Worm (Caenorhabditis elegans) whole organism, L4 larva: ENCODE results near the gene fbxa-51.

Source experiments
- T20F7.1 ChIP-seq: fragments of 200-800 bp; sonication (Bioruptor generic); optimal IDR thresholded peaks from 2 replicates; lab custom pipeline; 2018; ENCODE audit warnings: mild to moderate bottlenecking, missing genetic modification characterization, missing compliant biosample characterization
- Y105C5A.15 ChIP-seq: fragments of 200-800 bp; sonication (Bioruptor generic); IDR thresholded peaks from 2 replicates; pipeline ENCODE4 v1.3.6; 2022; ENCODE audit warnings: missing genetic modification characterization, missing compliant biosample characterization
- ZK546.5 ChIP-seq, 2 experiments: sonication (generic microtip); optimal IDR thresholded peaks; 2 replicates each; lab custom pipeline; 2017; ENCODE audit warnings: missing biosample characterization in 2 of 2, missing genetic modification characterization in 2 of 2
- ama-1 ChIP-seq: fragments of 150-350 bp; optimal IDR thresholded peaks from 2 replicates; lab custom pipeline; 2014; ENCODE audit warnings: inconsistent platforms, mixed read lengths
- ceh-82 ChIP-seq: sonication (generic microtip); optimal IDR thresholded peaks from 2 replicates; lab custom pipeline; 2017; ENCODE audit warnings: missing biosample characterization, missing genetic modification characterization
- duxl-1 ChIP-seq: sonication (generic microtip); optimal IDR thresholded peaks from 2 replicates; lab custom pipeline; 2016; ENCODE audit warnings: mild to moderate bottlenecking, missing genetic modification characterization, moderate library complexity, missing compliant biosample characterization; ENCODE audit not compliant: poor library complexity
- mdl-1 ChIP-seq, 2 experiments: fragments of 150-350 bp in 1 of 2; sonication (generic microtip) in 1 of 2; optimal IDR thresholded peaks; 2 replicates each; lab custom pipeline; 2014 to 2017; ENCODE audit warnings: missing biosample characterization in 2 of 2, missing genetic modification characterization in 2 of 2
- mep-1 ChIP-seq: fragments of 150-350 bp; sonication (generic microtip); optimal IDR thresholded peaks from 3 replicates; lab custom pipeline; 2014; ENCODE audit warnings: missing biosample characterization, missing genetic modification characterization
- pqm-1 ChIP-seq: sonication (generic microtip); optimal IDR thresholded peaks from 2 replicates; lab custom pipeline; 2017; ENCODE audit warnings: missing biosample characterization, missing genetic modification characterization
- ztf-11 ChIP-seq: fragments of 150-350 bp; optimal IDR thresholded peaks from 2 replicates; lab custom pipeline; 2014; ENCODE audit warnings: missing biosample characterization, missing genetic modification characterization

DNA sequence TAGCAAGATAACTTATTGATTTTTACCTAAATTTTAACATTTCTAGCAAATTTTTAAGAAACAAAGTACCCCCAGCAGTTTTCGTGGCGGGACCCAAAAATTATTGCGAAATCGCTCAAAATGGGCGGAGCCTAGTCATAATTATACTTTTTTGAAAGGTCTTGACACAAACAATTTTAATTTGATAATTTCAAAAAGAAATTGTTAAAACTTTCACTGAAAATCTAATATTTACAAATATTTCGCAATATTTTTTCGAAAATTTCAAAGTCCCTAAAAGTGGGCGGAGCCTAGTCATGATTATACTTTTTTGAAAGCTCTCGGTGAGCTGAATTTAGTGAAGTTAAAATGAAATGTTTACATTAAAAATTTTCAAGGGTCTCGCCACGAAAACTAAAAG, 42.4 kb downstream of the fbxa-51 start:
- no peak for TF ChIP-seq ztf-11 (tag; lab: Kevin White, UChicago)
- no peak for TF ChIP-seq mep-1 (tag; lab: Kevin White, UChicago)
- TF ChIP-seq T20F7.1 (GFP tag; lab: Kevin White, UChicago), result no peak
- no peak for TF ChIP-seq ZK546.5 (tag; optimal IDR thresholded peaks at IDR 0.05; lab: Kevin White, UChicago)
- no peak for TF ChIP-seq mdl-1 (tag; optimal IDR thresholded peaks at IDR 0.05; lab: Kevin White, UChicago)
- TF ChIP-seq duxl-1 (tag; lab: Kevin White, UChicago), result no peak
- no peak for TF ChIP-seq pqm-1
- TF ChIP-seq Y105C5A.15 (GFP tag; lab: Robert Waterston, UW), result no peak
- TF ChIP-seq ama-1 (lab: Kevin White, UChicago), result no peak
- TF ChIP-seq ceh-82 (tag; lab: Kevin White, UChicago), result no peak
